Worm (Caenorhabditis elegans) whole organism, early embryonic: Measurements from ENCODE around the gene nlp-78.

Experiments used
- B0310.2 ChIP-seq: sonication (generic microtip); optimal IDR thresholded peaks from 2 replicates; lab custom pipeline; 2016; ENCODE audit warnings: mild to moderate bottlenecking, missing genetic modification characterization, missing compliant biosample characterization
- aly-1 ChIP-seq: sonication (generic microtip); optimal IDR thresholded peaks from 2 replicates; lab custom pipeline; 2016; ENCODE audit warnings: missing genetic modification characterization, missing compliant biosample characterization
- ama-1 ChIP-seq: fragments of 150-350 bp; optimal IDR thresholded peaks from 2 replicates; lab custom pipeline; 2014
- ceh-13 ChIP-seq: fragments of 200-800 bp; sonication (Bioruptor generic); optimal IDR thresholded peaks from 2 replicates; lab custom pipeline; 2018; ENCODE audit warnings: mild to moderate bottlenecking, missing genetic modification characterization, missing compliant biosample characterization
- ceh-36 ChIP-seq: sonication (generic microtip); optimal IDR thresholded peaks from 2 replicates; lab custom pipeline; 2016; ENCODE audit warnings: missing genetic modification characterization, inconsistent platforms, missing compliant biosample characterization
- flt-1 ChIP-seq: fragments of 200-800 bp; sonication (Bioruptor generic); IDR thresholded peaks from 2 replicates; pipeline ENCODE4 v1.3.6; 2022; ENCODE audit warnings: missing genetic modification characterization, missing compliant biosample characterization
- hmbx-1 ChIP-seq: sonication (generic microtip); optimal IDR thresholded peaks from 2 replicates; lab custom pipeline; 2016; ENCODE audit warnings: mild to moderate bottlenecking, missing genetic modification characterization, missing compliant biosample characterization
- hmg-4 ChIP-seq: fragments of 200-800 bp; sonication (Bioruptor generic); optimal IDR thresholded peaks from 2 replicates; lab custom pipeline; 2018; ENCODE audit warnings: mild to moderate bottlenecking, missing genetic modification characterization, missing compliant biosample characterization
- pes-1 ChIP-seq: fragments of 200-800 bp; sonication (Bioruptor generic); IDR thresholded peaks from 2 replicates; pipeline ENCODE4 v1.3.6; 2022; ENCODE audit warnings: missing genetic modification reagents, missing genetic modification characterization, missing compliant biosample characterization
- tra-4 ChIP-seq: sonication (generic microtip); optimal IDR thresholded peaks from 2 replicates; lab custom pipeline; 2017; ENCODE audit warnings: missing genetic modification characterization, missing compliant biosample characterization

ce11 chrII:9170851-9171250 is 34.9 kb downstream of the nlp-78 start:
- no peak for TF ChIP-seq ama-1 (lab: Kevin White, UChicago)
- TF ChIP-seq ceh-36 (tag; lab: Kevin White, UChicago), result no peak
- TF ChIP-seq B0310.2 (tag; lab: Kevin White, UChicago), result no peak
- TF ChIP-seq ceh-13 (GFP tag; lab: Kevin White, UChicago), result no peak
- no peak for TF ChIP-seq hmg-4 (GFP tag; lab: Kevin White, UChicago)
- no peak for TF ChIP-seq pes-1 (GFP tag; lab: Robert Waterston, UW)
- no peak for TF ChIP-seq tra-4 (tag; lab: Kevin White, UChicago)
- TF ChIP-seq hmbx-1 (tag; lab: Kevin White, UChicago), result no peak
- TF ChIP-seq aly-1 (tag; lab: Kevin White, UChicago), result no peak
- TF ChIP-seq flt-1 (GFP tag; lab: Robert Waterston, UW), result no peak
